Worm (Caenorhabditis elegans) whole organism, young adult: ENCODE measurements around the gene F53F4.7.

Source experiments
- B0019.2 ChIP-seq: fragments of 200-800 bp; sonication (Bioruptor generic); conservative IDR thresholded peaks from 2 replicates; pipeline ENCODE4 v1.3.6; 2022; ENCODE audit warnings: missing genetic modification reagents, missing genetic modification characterization, missing compliant biosample characterization
- F33H1.4 ChIP-seq: fragments of 200-800 bp; sonication (Bioruptor generic); IDR thresholded peaks from 2 replicates; pipeline ENCODE4 v1.3.6; 2022; ENCODE audit warnings: missing genetic modification reagents, missing genetic modification characterization, missing compliant biosample characterization
- F55B11.4 ChIP-seq: sonication (generic microtip); optimal IDR thresholded peaks from 2 replicates; lab custom pipeline; 2016; ENCODE audit warnings: missing compliant biosample characterization, missing genetic modification characterization, borderline replicate concordance; ENCODE audit not compliant: insufficient read depth
- K11D2.4 ChIP-seq: fragments of 200-800 bp; sonication (Bioruptor generic); IDR thresholded peaks from 2 replicates; pipeline ENCODE4 v1.3.6; 2022; ENCODE audit warnings: missing genetic modification reagents, missing genetic modification characterization, missing compliant biosample characterization
- K12H6.12 ChIP-seq: fragments of 200-800 bp; sonication (Bioruptor generic); optimal IDR thresholded peaks from 2 replicates; lab custom pipeline; 2018; ENCODE audit warnings: mild to moderate bottlenecking, missing genetic modification characterization, missing compliant biosample characterization
- atf-7 ChIP-seq: sonication (generic microtip); optimal IDR thresholded peaks from 2 replicates; lab custom pipeline; 2017; ENCODE audit warnings: mild to moderate bottlenecking, missing genetic modification characterization, missing compliant biosample characterization
- athp-1 ChIP-seq: sonication (generic microtip); optimal IDR thresholded peaks from 2 replicates; lab custom pipeline; 2017; ENCODE audit warnings: mild to moderate bottlenecking, missing genetic modification characterization, missing compliant biosample characterization
- ceh-91 ChIP-seq: fragments of 200-800 bp; sonication (Bioruptor generic); IDR thresholded peaks from 2 replicates; pipeline ENCODE4 v1.3.6; 2022; ENCODE audit warnings: missing genetic modification reagents, missing genetic modification characterization, missing compliant biosample characterization
- hlh-26 ChIP-seq: fragments of 200-800 bp; sonication (Bioruptor generic); conservative IDR thresholded peaks from 2 replicates; pipeline ENCODE4 v1.3.6; 2022; ENCODE audit warnings: missing genetic modification reagents, missing genetic modification characterization, missing compliant biosample characterization
- lsl-1 ChIP-seq: fragments of 200-800 bp; sonication (Bioruptor generic); optimal IDR thresholded peaks from 2 replicates; lab custom pipeline; 2018; ENCODE audit warnings: mild to moderate bottlenecking, missing genetic modification characterization, moderate library complexity, missing compliant biosample characterization
- madf-8 ChIP-seq: fragments of 200-800 bp; sonication (Bioruptor generic); conservative IDR thresholded peaks from 2 replicates; pipeline ENCODE4 v1.3.6; 2022; ENCODE audit warnings: missing genetic modification reagents, missing genetic modification characterization, missing compliant biosample characterization
- rpc-1 ChIP-seq, 2 experiments: fragments of 150-350 bp in 1 of 2; sonication (generic microtip) in 1 of 2; optimal IDR thresholded peaks; 2 replicates each; lab custom pipeline; 2014 to 2018; ENCODE audit warnings: missing biosample characterization in 1 of 2, missing genetic modification characterization in 1 of 2, missing genetic modification reagents in 1 of 2, missing genotype in 1 of 2
- snpc-4 ChIP-seq, 5 experiments: fragments of 150-350 bp in 1 of 5; sonication (generic microtip) in 4 of 5; optimal IDR thresholded peaks; 2 replicates each; lab custom pipeline; 2014 to 2018; ENCODE audit warnings: missing genetic modification characterization in 5 of 5, missing biosample characterization in 3 of 5, antibody characterized with exemption in 2 of 5, mild to moderate bottlenecking in 2 of 5, missing compliant biosample characterization in 2 of 5, missing genotype in 2 of 5, moderate library complexity in 2 of 5, missing genetic modification reagents in 1 of 5
- unc-62 ChIP-seq: fragments of 150-350 bp; optimal IDR thresholded peaks from 2 replicates; lab custom pipeline; 2014; ENCODE audit warnings: missing biosample characterization, missing genetic modification reagents, missing genetic modification characterization

- TF ChIP-seq rpc-1 (optimal IDR thresholded peaks at IDR 0.05; lab: Kevin White, UChicago) (no peak), rpc-1 (tag; optimal IDR thresholded peaks at IDR 0.05; lab: Kevin White, UChicago) (no peak), snpc-4 (GFP tag; optimal IDR thresholded peaks at IDR 0.05; lab: Kevin White, UChicago) (no peak), snpc-4 (tag; optimal IDR thresholded peaks at IDR 0.05; lab: Kevin White, UChicago) (no peak), lsl-1 (GFP tag; lab: Kevin White, UChicago) (no peak), madf-8 (GFP tag; lab: Robert Waterston, UW) (no peak), athp-1 (tag; lab: Kevin White, UChicago) (no peak), F55B11.4 (tag; lab: Kevin White, UChicago) (no peak), K12H6.12 (tag; lab: Kevin White, UChicago) (no peak), unc-62 (no peak), hlh-26 (no peak), F33H1.4 (no peak), B0019.2 (GFP tag; lab: Robert Waterston, UW) (no peak), ceh-91 (GFP tag; lab: Robert Waterston, UW) (no peak), atf-7 (tag; lab: Kevin White, UChicago) (no peak), K11D2.4 (no peak)
These were observed 51.0 kb downstream of the F53F4.7 start for ce11 chrV:13562748-13563147.
